Worm (Caenorhabditis elegans) whole organism, mixed stage, embryonic: ENCODE data around the gene Y26E6A.2.

ENCODE experiments used
- M03D4.4 ChIP-seq: sonication (generic microtip); optimal IDR thresholded peaks from 2 replicates; lab custom pipeline; 2017; ENCODE audit warnings: mild to moderate bottlenecking, missing genetic modification characterization, missing compliant biosample characterization
- lin-13 ChIP-seq: fragments of 150-350 bp; optimal IDR thresholded peaks from 2 replicates; lab custom pipeline; 2014; ENCODE audit warnings: missing biosample characterization, missing genetic modification characterization
- lsy-2 ChIP-seq: fragments of 150-350 bp; optimal IDR thresholded peaks from 2 replicates; lab custom pipeline; 2014; ENCODE audit warnings: missing biosample characterization, missing genetic modification characterization
- nhr-12 ChIP-seq: fragments of 150-350 bp; optimal IDR thresholded peaks from 2 replicates; lab custom pipeline; 2014; ENCODE audit warnings: missing biosample characterization, missing genetic modification characterization
- nhr-237 ChIP-seq: fragments of 150-350 bp; optimal IDR thresholded peaks from 2 replicates; lab custom pipeline; 2014; ENCODE audit warnings: missing biosample characterization, missing genetic modification characterization
- nhr-76 ChIP-seq: sonication (generic microtip); optimal IDR thresholded peaks from 2 replicates; lab custom pipeline; 2017; ENCODE audit warnings: missing biosample characterization, missing genetic modification characterization
- pha-4 ChIP-seq: fragments of 150-350 bp; optimal IDR thresholded peaks from 2 replicates; lab custom pipeline; 2018; ENCODE audit warnings: missing biosample characterization, missing genetic modification reagents, missing genetic modification characterization
- snpc-4 ChIP-seq: fragments of 150-350 bp; optimal IDR thresholded peaks from 2 replicates; lab custom pipeline; 2014; ENCODE audit warnings: missing biosample characterization, missing genetic modification characterization
- unc-120 ChIP-seq: sonication (generic microtip); optimal IDR thresholded peaks from 2 replicates; lab custom pipeline; 2017; ENCODE audit warnings: missing genetic modification characterization, missing compliant biosample characterization; ENCODE audit not compliant: poor library complexity, severe bottlenecking
- unc-62 ChIP-seq: fragments of 150-350 bp; optimal IDR thresholded peaks from 2 replicates; lab custom pipeline; 2014; ENCODE audit warnings: missing biosample characterization, missing genetic modification reagents, missing genetic modification characterization
- zip-8 ChIP-seq: fragments of 150-350 bp; optimal IDR thresholded peaks from 2 replicates; lab custom pipeline; 2014; ENCODE audit warnings: missing biosample characterization, missing genetic modification characterization
- ztf-11 ChIP-seq: fragments of 150-350 bp; optimal IDR thresholded peaks from 2 replicates; lab custom pipeline; 2014; ENCODE audit warnings: missing biosample characterization, missing genetic modification characterization

ce11 chrX:13893256-13893655 is 20.9 kb downstream of the Y26E6A.2 start, which contains the start of gene sra-37:
- TF ChIP-seq lin-13 (tag; lab: Kevin White, UChicago) (no peak), nhr-76 (no peak), pha-4 (tag; lab: Kevin White, UChicago) (no peak), unc-62 (GFP tag; lab: Kevin White, UChicago) (no peak), snpc-4 (no peak), nhr-237 (no peak), ztf-11 (tag; lab: Kevin White, UChicago) (no peak), zip-8 (no peak), nhr-12 (tag; lab: Kevin White, UChicago) (no peak), M03D4.4 (tag; lab: Kevin White, UChicago) (no peak), unc-120 (no peak), lsy-2 (no peak)
